Worm (Caenorhabditis elegans): ENCODE measurements around the gene srh-98.

- TF ChIP-seq cey-2 (tag; optimal IDR thresholded peaks at IDR 0.05; ENCODE audit: borderline replicate concordance, insufficient read depth), result no peak
- TF ChIP-seq ceh-82 (tag; optimal IDR thresholded peaks at IDR 0.05), result no peak
- TF ChIP-seq aly-2 (tag; optimal IDR thresholded peaks at IDR 0.05), result no peak
- TF ChIP-seq ama-1 (optimal IDR thresholded peaks at IDR 0.05), result no peak
- no peak for TF ChIP-seq nhr-11 (tag; optimal IDR thresholded peaks at IDR 0.05)
- no peak for TF ChIP-seq nhr-41 (GFP tag; IDR thresholded peaks at IDR 0.05)
- no peak for TF ChIP-seq ZK546.5 (tag; optimal IDR thresholded peaks at IDR 0.05)
Observed at ce11 chrV:16229896-16230295, 5.7 kb downstream of the srh-98 start, which contains the start of the genes F21H7.2 and F21H7.12.

All from whole organism, L4 larva.